Worm (Caenorhabditis elegans): ENCODE data around the gene C48B4.8.

ce11 chrIII:9521410-9522090, 39.5 kb downstream of the C48B4.8 start, which contains the start of the genes clu-1 and prp-40:
- TF ChIP-seq T22C8.4 (GFP tag; IDR thresholded peaks at IDR 0.05) (no peak), ref-1 (GFP tag; conservative IDR thresholded peaks at IDR 0.05) (no peak), ztf-29 (GFP tag; IDR thresholded peaks at IDR 0.05) (no peak)

Measured in whole organism, midembryonic.